Fruit fly (Drosophila melanogaster) S2 (cell line): ENCODE results near the gene RagA-B.

Source experiments
- CG8478 ChIP-seq: fragments of >200 bp; optimal IDR thresholded peaks from 2 replicates; lab custom pipeline; 2018
- CTCF ChIP-seq, 2 experiments: fragments of >200 bp; optimal IDR thresholded peaks; 2 replicates each; lab custom pipeline; 2018

- TF ChIP-seq CG8478 (lab: Kevin White, UChicago) (no peak), CTCF (optimal IDR thresholded peaks at IDR 0.05; lab: Kevin White, UChicago) (peak in 1 of 2 experiments; percentile 14)
Measured at dm6 chr3R:8992928-8993579, 8.9 kb upstream of the RagA-B start, which contains the start of gene CG11975.
